Worm (Caenorhabditis elegans) whole organism, L3 larva: ENCODE results near the gene rsp-6.
A peak's percentile ranks its signal among the peaks of the same experiment; 100 is the strongest.

Source experiments
- R02D3.7 ChIP-seq: fragments of 150-350 bp; optimal IDR thresholded peaks from 2 replicates; lab custom pipeline; 2014; ENCODE audit warnings: missing biosample characterization, missing genetic modification characterization
- ZK546.5 ChIP-seq: sonication (generic microtip); optimal IDR thresholded peaks from 2 replicates; lab custom pipeline; 2017; ENCODE audit warnings: missing biosample characterization, missing genetic modification characterization
- aly-2 ChIP-seq: fragments of 150-350 bp; optimal IDR thresholded peaks from 2 replicates; lab custom pipeline; 2014; ENCODE audit warnings: missing biosample characterization, missing genetic modification characterization
- ama-1 ChIP-seq: fragments of 150-350 bp; optimal IDR thresholded peaks from 2 replicates; lab custom pipeline; 2018
- ceh-28 ChIP-seq: fragments of 150-350 bp; optimal IDR thresholded peaks from 2 replicates; lab custom pipeline; 2014; ENCODE audit warnings: missing biosample characterization, missing genetic modification reagents, missing genetic modification characterization
- egl-27 ChIP-seq: sonication (generic microtip); optimal IDR thresholded peaks from 4 replicates; lab custom pipeline; 2017; ENCODE audit warnings: missing biosample characterization, missing genetic modification reagents, missing genetic modification characterization
- egl-5 ChIP-seq: fragments of 150-350 bp; optimal IDR thresholded peaks from 2 replicates; lab custom pipeline; 2017; ENCODE audit warnings: missing biosample characterization, missing genetic modification reagents, missing genetic modification characterization, inconsistent platforms
- elt-1 ChIP-seq: fragments of 150-350 bp; optimal IDR thresholded peaks from 2 replicates; lab custom pipeline; 2014; ENCODE audit warnings: missing biosample characterization, missing genetic modification characterization
- elt-2 ChIP-seq: sonication (generic microtip); optimal IDR thresholded peaks from 2 replicates; lab custom pipeline; 2016; ENCODE audit warnings: missing genetic modification reagents, mild to moderate bottlenecking, missing genetic modification characterization, missing compliant biosample characterization
- elt-3 ChIP-seq, 3 experiments: fragments of 150-350 bp in 1 of 3; sonication (generic microtip) in 2 of 3; optimal IDR thresholded peaks; 2 replicates in 2 of 3; 4 replicates in 1 of 3; lab custom pipeline; 2014 to 2017; ENCODE audit warnings: missing biosample characterization in 3 of 3, missing genetic modification characterization in 3 of 3
- eor-1 ChIP-seq, 2 experiments: fragments of 150-350 bp; optimal IDR thresholded peaks; 2 replicates each; lab custom pipeline; 2014 to 2018; ENCODE audit warnings: missing biosample characterization in 2 of 2, missing genetic modification characterization in 2 of 2
- fkh-10 ChIP-seq: sonication (generic microtip); optimal IDR thresholded peaks from 2 replicates; lab custom pipeline; 2017; ENCODE audit warnings: missing biosample characterization, missing genetic modification reagents, missing genetic modification characterization
- fkh-2 ChIP-seq: fragments of 150-350 bp; optimal IDR thresholded peaks from 2 replicates; lab custom pipeline; 2014; ENCODE audit warnings: missing biosample characterization, missing genetic modification reagents, missing genetic modification characterization
- fos-1 ChIP-seq: fragments of 150-350 bp; optimal IDR thresholded peaks from 2 replicates; lab custom pipeline; 2014; ENCODE audit warnings: missing biosample characterization, missing genetic modification characterization
- hmg-11 ChIP-seq: sonication (generic microtip); optimal IDR thresholded peaks from 2 replicates; lab custom pipeline; 2016; ENCODE audit warnings: missing genetic modification characterization, missing compliant biosample characterization
- jun-1 ChIP-seq: fragments of 150-350 bp; optimal IDR thresholded peaks from 2 replicates; lab custom pipeline; 2014; ENCODE audit warnings: missing biosample characterization, missing genetic modification reagents, missing genetic modification characterization
- lin-15B ChIP-seq: fragments of 150-350 bp; optimal IDR thresholded peaks from 2 replicates; lab custom pipeline; 2014; ENCODE audit warnings: missing biosample characterization, missing genetic modification characterization
- lin-39 ChIP-seq: fragments of 150-350 bp; optimal IDR thresholded peaks from 2 replicates; lab custom pipeline; 2018; ENCODE audit warnings: missing biosample characterization, missing genetic modification reagents, missing genetic modification characterization
- lsy-12 ChIP-seq: sonication (generic microtip); optimal IDR thresholded peaks from 2 replicates; lab custom pipeline; 2016; ENCODE audit warnings: mild to moderate bottlenecking, missing genetic modification characterization, missing compliant biosample characterization
- mdl-1 ChIP-seq: fragments of 150-350 bp; optimal IDR thresholded peaks from 2 replicates; lab custom pipeline; 2014; ENCODE audit warnings: missing biosample characterization, missing genetic modification characterization
- nfya-1 ChIP-seq: sonication (generic microtip); optimal IDR thresholded peaks from 2 replicates; lab custom pipeline; 2017; ENCODE audit warnings: missing genetic modification characterization, mild to moderate bottlenecking, missing compliant biosample characterization, antibody characterized with exemption, moderate library complexity; ENCODE audit not compliant: insufficient read depth
- nhr-11 ChIP-seq: fragments of 150-350 bp; optimal IDR thresholded peaks from 2 replicates; lab custom pipeline; 2014; ENCODE audit warnings: missing biosample characterization, missing genetic modification characterization
- nhr-12 ChIP-seq: fragments of 150-350 bp; optimal IDR thresholded peaks from 2 replicates; lab custom pipeline; 2014; ENCODE audit warnings: missing biosample characterization, missing genetic modification characterization
- nhr-23 ChIP-seq: fragments of 150-350 bp; optimal IDR thresholded peaks from 2 replicates; lab custom pipeline; 2014; ENCODE audit warnings: missing biosample characterization, missing genetic modification reagents, missing genetic modification characterization
- nhr-237 ChIP-seq: fragments of 150-350 bp; optimal IDR thresholded peaks from 2 replicates; lab custom pipeline; 2014; ENCODE audit warnings: missing biosample characterization, missing genetic modification characterization
- nhr-25 ChIP-seq: sonication (generic microtip); optimal IDR thresholded peaks from 2 replicates; lab custom pipeline; 2017; ENCODE audit warnings: missing biosample characterization, missing genetic modification characterization
- nhr-28 ChIP-seq: fragments of 150-350 bp; optimal IDR thresholded peaks from 2 replicates; lab custom pipeline; 2014; ENCODE audit warnings: missing biosample characterization, missing genetic modification characterization
- nhr-43 ChIP-seq: sonication (generic microtip); optimal IDR thresholded peaks from 2 replicates; lab custom pipeline; 2016; ENCODE audit warnings: mild to moderate bottlenecking, missing genetic modification characterization, missing compliant biosample characterization; ENCODE audit not compliant: poor library complexity, severe bottlenecking
- nhr-67 ChIP-seq: fragments of 150-350 bp; optimal IDR thresholded peaks from 2 replicates; lab custom pipeline; 2014; ENCODE audit warnings: missing biosample characterization, missing genetic modification characterization
- nhr-77 ChIP-seq: fragments of 150-350 bp; optimal IDR thresholded peaks from 2 replicates; lab custom pipeline; 2014; ENCODE audit warnings: missing biosample characterization, missing genetic modification characterization
- pha-4 ChIP-seq: fragments of 150-350 bp; optimal IDR thresholded peaks from 2 replicates; lab custom pipeline; 2014; ENCODE audit warnings: missing biosample characterization, missing genetic modification reagents, missing genetic modification characterization
- pqm-1 ChIP-seq: fragments of 150-350 bp; optimal IDR thresholded peaks from 2 replicates; lab custom pipeline; 2017; ENCODE audit warnings: missing biosample characterization, missing genetic modification characterization, inconsistent platforms
- sea-2 ChIP-seq: fragments of 150-350 bp; sonication (generic microtip); optimal IDR thresholded peaks from 4 replicates; lab custom pipeline; 2014; ENCODE audit warnings: missing biosample characterization, missing genetic modification reagents, missing genetic modification characterization
- skn-1 ChIP-seq: fragments of 150-350 bp; optimal IDR thresholded peaks from 2 replicates; lab custom pipeline; 2014; ENCODE audit warnings: missing biosample characterization, missing genetic modification characterization
- snpc-4 ChIP-seq: fragments of 150-350 bp; optimal IDR thresholded peaks from 2 replicates; lab custom pipeline; 2014; ENCODE audit warnings: missing biosample characterization, missing genetic modification characterization
- tbx-2 ChIP-seq: sonication (generic microtip); optimal IDR thresholded peaks from 2 replicates; lab custom pipeline; 2016; ENCODE audit warnings: mild to moderate bottlenecking, missing genetic modification characterization, missing compliant biosample characterization
- unc-62 ChIP-seq: fragments of 150-350 bp; sonication (generic microtip); optimal IDR thresholded peaks from 4 replicates; lab custom pipeline; 2014; ENCODE audit warnings: missing biosample characterization, missing genetic modification reagents, missing genetic modification characterization
- zag-1 ChIP-seq: fragments of 150-350 bp; optimal IDR thresholded peaks from 2 replicates; lab custom pipeline; 2014; ENCODE audit warnings: missing biosample characterization, missing genetic modification characterization
- ztf-4 ChIP-seq: fragments of 150-350 bp; optimal IDR thresholded peaks from 2 replicates; lab custom pipeline; 2014; ENCODE audit warnings: missing biosample characterization, missing genetic modification characterization

The rsp-6 gene

DNA sequence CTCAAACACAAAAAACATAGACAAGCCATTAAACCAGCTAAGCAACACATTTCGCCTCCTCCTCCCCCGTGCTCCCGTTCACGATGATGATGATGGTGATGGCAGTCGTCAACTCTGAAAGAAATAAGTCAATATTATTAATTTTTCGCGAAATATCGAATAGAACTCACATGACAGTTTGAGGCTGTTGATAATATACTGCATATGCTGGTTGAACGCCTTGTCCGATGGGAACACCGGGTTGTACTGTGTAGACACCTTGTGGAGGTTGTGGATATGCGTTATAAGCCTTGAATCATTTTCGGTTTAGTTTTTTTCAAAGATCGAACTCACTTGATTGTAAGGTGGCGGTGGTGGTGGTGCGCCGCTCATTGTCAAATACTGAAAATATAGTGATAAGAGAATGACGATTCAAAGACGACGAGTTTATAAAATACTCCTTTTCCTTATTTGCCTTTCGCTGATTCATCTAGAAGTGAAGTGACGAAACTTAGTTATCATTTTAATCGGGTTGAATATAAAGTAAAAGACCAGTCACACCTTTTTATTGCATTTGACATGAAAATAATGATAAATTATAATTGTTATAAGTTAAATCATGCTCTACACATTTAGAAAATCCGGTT is 905 bp upstream of the rsp-6 start, which contains the start of gene C33H5.13:
TSS of gene C33H5.13 (minus strand) at position 443 of the 626 bp plus-strand sequence.
- TF ChIP-seq eor-1 (tag; optimal IDR thresholded peaks at IDR 0.05; lab: Kevin White, UChicago): no peak
- TF ChIP-seq elt-2: peak; percentile 79
- no peak for TF ChIP-seq lin-39 (tag; lab: Kevin White, UChicago)
- peak; percentile 49 for TF ChIP-seq pha-4
- TF ChIP-seq pqm-1: peak; percentile 73
- no peak for TF ChIP-seq fkh-10
- TF ChIP-seq hmg-11: no peak
- no peak for TF ChIP-seq ZK546.5 (tag; lab: Kevin White, UChicago)
- no peak for TF ChIP-seq nhr-25 (tag; lab: Kevin White, UChicago)
- no peak for TF ChIP-seq fos-1
- no peak for TF ChIP-seq nhr-237
- TF ChIP-seq ceh-28 (tag; lab: Kevin White, UChicago): no peak

- TF ChIP-seq nfya-1 (tag; lab: Kevin White, UChicago): no peak
- no peak for TF ChIP-seq nhr-43 (tag; lab: Kevin White, UChicago)
- no peak for TF ChIP-seq eor-1 (tag; optimal IDR thresholded peaks at IDR 0.05; lab: Kevin White, UChicago)
- TF ChIP-seq ztf-4: no peak
- no peak for TF ChIP-seq sea-2 (GFP tag; lab: Kevin White, UChicago)
- no peak for TF ChIP-seq lin-39 (tag; lab: Kevin White, UChicago)
- TF ChIP-seq ama-1: no peak
- no peak for TF ChIP-seq snpc-4
- TF ChIP-seq hmg-11: no peak
- TF ChIP-seq fkh-2: no peak
- TF ChIP-seq fkh-10: no peak
- TF ChIP-seq skn-1 (tag; lab: Kevin White, UChicago): no peak
- no peak for TF ChIP-seq R02D3.7 (tag; lab: Kevin White, UChicago)
- no peak for TF ChIP-seq zag-1 (tag; lab: Kevin White, UChicago)
- no peak for TF ChIP-seq jun-1 (tag; lab: Kevin White, UChicago)
- no peak for TF ChIP-seq elt-2
These were observed 808 bp downstream of the rsp-6 start for ce11 chrIV:7790151-7790691.

DNA sequence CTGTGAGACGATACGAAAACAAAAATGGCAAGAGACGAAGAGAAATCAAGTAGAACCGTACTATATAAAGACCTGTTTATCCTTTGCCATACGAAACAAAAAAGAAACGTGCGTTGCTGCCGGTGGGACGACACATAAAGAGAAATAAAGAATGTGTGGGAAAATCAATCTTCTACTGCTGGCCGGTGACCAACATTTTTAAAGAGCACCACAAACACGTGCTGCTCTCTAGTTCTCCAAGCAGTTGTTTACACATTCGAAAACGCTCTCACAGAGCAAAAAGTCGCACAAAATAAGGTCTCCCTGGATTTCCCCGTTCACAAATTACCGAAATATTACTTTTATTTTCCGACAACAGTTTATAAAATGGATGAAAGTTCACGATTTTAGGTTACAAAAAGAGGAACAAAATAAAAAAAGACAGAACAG is 1.5 kb downstream of the rsp-6 start, which contains the start of gene imp-3:
TSS of gene imp-3 (minus strand) at position 93 of the 429 bp plus-strand sequence.
- peak; percentile 46 for TF ChIP-seq lsy-12 (tag; lab: Kevin White, UChicago)
- TF ChIP-seq elt-2: peak; percentile 48
- no peak for TF ChIP-seq nhr-12 (tag; lab: Kevin White, UChicago)
- no peak for TF ChIP-seq fos-1
- TF ChIP-seq fkh-10: no peak
- no peak for TF ChIP-seq egl-27 (tag; lab: Kevin White, UChicago)
- peak; percentile 64 for TF ChIP-seq ztf-4
- peak; percentile 74 for TF ChIP-seq pha-4
- TF ChIP-seq ama-1: peak; percentile 95
- TF ChIP-seq nhr-43 (tag; lab: Kevin White, UChicago): peak; percentile 16
- peak; percentile 32 for TF ChIP-seq egl-5 (tag; lab: Kevin White, UChicago)
- peak; percentile 32 for TF ChIP-seq hmg-11
- TF ChIP-seq lin-39 (tag; lab: Kevin White, UChicago): peak; percentile 70
- TF ChIP-seq jun-1 (tag; lab: Kevin White, UChicago): peak; percentile 8
- TF ChIP-seq nfya-1 (tag; lab: Kevin White, UChicago): peak; percentile 66
- TF ChIP-seq lin-15B (tag; lab: Kevin White, UChicago): peak; percentile 41
- peak; percentile 43 for TF ChIP-seq nhr-25 (tag; lab: Kevin White, UChicago)
- TF ChIP-seq nhr-11 (tag; lab: Kevin White, UChicago): no peak
- TF ChIP-seq pqm-1: peak; percentile 17
- TF ChIP-seq, all 47 proteins: peak for 14

- TF ChIP-seq aly-2 (tag; lab: Kevin White, UChicago) (no peak), R02D3.7 (tag; lab: Kevin White, UChicago) (peak; percentile 55), nhr-77 (no peak), elt-2 (peak; percentile 22), nhr-11 (tag; lab: Kevin White, UChicago) (no peak), nhr-23 (tag; lab: Kevin White, UChicago) (peak; percentile 75), zag-1 (tag; lab: Kevin White, UChicago) (no peak), tbx-2 (tag; lab: Kevin White, UChicago) (no peak), ZK546.5 (tag; lab: Kevin White, UChicago) (no peak), ceh-28 (tag; lab: Kevin White, UChicago) (peak; percentile 3), pqm-1 (peak; percentile 47), egl-5 (tag; lab: Kevin White, UChicago) (peak; percentile 22), elt-3 (tag; optimal IDR thresholded peaks at IDR 0.05; lab: Kevin White, UChicago) (no peak), pha-4 (peak; percentile 80), fos-1 (no peak), lin-15B (tag; lab: Kevin White, UChicago) (peak; percentile 84), hmg-11 (peak; percentile 47), nhr-67 (tag; lab: Kevin White, UChicago) (no peak), nhr-12 (tag; lab: Kevin White, UChicago) (no peak), unc-62 (GFP tag; lab: Kevin White, UChicago) (no peak), elt-1 (tag; lab: Kevin White, UChicago) (no peak), nhr-237 (no peak), lsy-12 (tag; lab: Kevin White, UChicago) (peak; percentile 17), fkh-10 (no peak), nhr-43 (tag; lab: Kevin White, UChicago) (peak; percentile 35), jun-1 (tag; lab: Kevin White, UChicago) (peak; percentile 1), mdl-1 (no peak), nfya-1 (tag; lab: Kevin White, UChicago) (peak; percentile 67), nhr-25 (tag; lab: Kevin White, UChicago) (peak; percentile 9), snpc-4 (peak; percentile 38), nhr-28 (tag; lab: Kevin White, UChicago) (no peak)
These were observed 5.4 kb downstream of the rsp-6 start, which contains the start of gene tag-322 for ce11 chrIV:7785506-7786065. Gene tag-322 (minus strand): TSS chrIV:7785556.
